Worm (Caenorhabditis elegans): ENCODE data around the gene F55A11.4.
A peak's percentile ranks its signal among the peaks of the same experiment; 100 is the strongest.

Gene F55A11.4

DNA sequence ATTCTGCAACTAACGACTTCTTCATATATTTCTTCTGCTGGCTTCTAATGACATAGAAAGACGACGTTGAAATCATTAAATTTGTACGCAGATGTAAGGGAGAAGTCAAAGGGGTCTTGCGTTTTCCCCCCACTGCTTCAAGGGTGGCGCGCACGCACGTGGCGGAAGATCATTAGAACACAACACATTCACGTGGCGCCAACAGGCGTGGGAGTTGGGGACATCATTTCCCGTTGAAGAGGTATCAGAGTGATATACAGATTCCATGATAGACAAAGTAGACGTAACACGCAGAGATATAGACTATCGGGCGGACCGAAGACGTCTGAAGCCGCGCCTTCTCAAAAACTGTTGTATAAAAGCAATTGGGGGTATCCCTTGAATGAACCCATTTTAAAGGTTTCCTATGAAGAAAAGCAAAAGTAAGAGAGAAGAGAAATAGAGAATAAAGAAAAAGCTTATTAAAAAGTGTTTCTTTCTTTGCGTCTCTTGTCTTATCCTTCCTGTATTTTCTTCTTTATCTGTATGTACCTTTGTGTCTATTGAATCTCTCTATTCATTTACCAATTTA, 29.1 kb downstream of the F55A11.4 start (continued):
- no peak for TF ChIP-seq alr-1 (tag; optimal IDR thresholded peaks at IDR 0.05; ENCODE audit: borderline replicate concordance)
- TF ChIP-seq dsc-1 (tag; optimal IDR thresholded peaks at IDR 0.05): no peak
- TF ChIP-seq nhr-90 (tag; optimal IDR thresholded peaks at IDR 0.05; ENCODE audit: poor library complexity): peak; percentile 88
- no peak for TF ChIP-seq Y116A8C.19 (tag; optimal IDR thresholded peaks at IDR 0.05; ENCODE audit: borderline replicate concordance)
- no peak for TF ChIP-seq ceh-88 (GFP tag; IDR thresholded peaks at IDR 0.05)
- TF ChIP-seq zag-1 (tag; optimal IDR thresholded peaks at IDR 0.05): no peak
- peak; percentile 78 for TF ChIP-seq tbx-2 (tag; optimal IDR thresholded peaks at IDR 0.05)
- TF ChIP-seq fkh-8 (tag; optimal IDR thresholded peaks at IDR 0.05): no peak
- TF ChIP-seq xbp-1 (tag; optimal IDR thresholded peaks at IDR 0.05): peak; percentile 32
- peak; percentile 21 to 53 for TF ChIP-seq lsy-2 (tag; optimal IDR thresholded peaks at IDR 0.05)
- no peak for TF ChIP-seq ceh-63 (GFP tag; optimal IDR thresholded peaks at IDR 0.05)
- peak; percentile 76 for TF ChIP-seq grh-1 (GFP tag; IDR thresholded peaks at IDR 0.05)
- no peak for TF ChIP-seq mef-2 (tag; optimal IDR thresholded peaks at IDR 0.05)
- peak; percentile 56 for TF ChIP-seq vab-15 (tag; optimal IDR thresholded peaks at IDR 0.05)
- TF ChIP-seq aly-2 (tag; optimal IDR thresholded peaks at IDR 0.05): no peak
- TF ChIP-seq nhr-237 (tag; optimal IDR thresholded peaks at IDR 0.05): no peak
- TF ChIP-seq lin-15B (tag; optimal IDR thresholded peaks at IDR 0.05): no peak
- TF ChIP-seq nhr-19 (GFP tag; conservative IDR thresholded peaks at IDR 0.05): peak; percentile 82
- TF ChIP-seq nhr-77 (tag; optimal IDR thresholded peaks at IDR 0.05): no peak
- TF ChIP-seq C34B4.2 (tag; optimal IDR thresholded peaks at IDR 0.05): no peak
- no peak for TF ChIP-seq egl-13 (tag; optimal IDR thresholded peaks at IDR 0.05)
- TF ChIP-seq nhr-20 (tag; optimal IDR thresholded peaks at IDR 0.05): peak; percentile 94
- TF ChIP-seq ztf-11 (tag; optimal IDR thresholded peaks at IDR 0.05): no peak
- TF ChIP-seq pax-3 (tag; optimal IDR thresholded peaks at IDR 0.05): no peak
- peak; percentile 38 for TF ChIP-seq irx-1 (tag; optimal IDR thresholded peaks at IDR 0.05)
- no peak for TF ChIP-seq ets-5 (GFP tag; IDR thresholded peaks at IDR 0.05)
- no peak for TF ChIP-seq nhr-76 (tag; optimal IDR thresholded peaks at IDR 0.05)
- TF ChIP-seq ces-1 (GFP tag; optimal IDR thresholded peaks at IDR 0.05): no peak
- no peak for TF ChIP-seq dpl-1 (GFP tag; optimal IDR thresholded peaks at IDR 0.05)
- peak; percentile 41 for TF ChIP-seq lin-13 (GFP tag; optimal IDR thresholded peaks at IDR 0.05)
- peak; percentile 93 for TF ChIP-seq nhr-71 (tag; optimal IDR thresholded peaks at IDR 0.05)
- TF ChIP-seq fkh-10 (GFP tag; optimal IDR thresholded peaks at IDR 0.05): no peak

DNA sequence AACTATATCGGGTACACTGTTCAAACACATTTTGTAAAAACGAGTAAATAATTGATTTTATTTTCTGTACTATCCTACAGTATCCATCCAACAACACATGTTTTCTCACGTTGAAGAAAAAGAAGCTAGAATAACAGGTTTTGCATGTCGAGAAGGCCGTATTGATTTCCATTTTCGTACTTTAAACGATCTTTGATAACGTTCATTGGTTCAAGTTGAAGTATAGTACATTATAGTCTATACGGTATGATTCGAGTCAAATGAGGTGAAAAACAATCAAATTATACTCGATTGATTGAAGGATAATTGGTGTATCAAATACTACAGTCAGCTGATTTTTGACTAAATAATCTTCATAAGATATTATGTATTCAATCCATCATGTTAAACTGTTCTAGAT, 30.2 kb downstream of the F55A11.4 start:
- no peak for TF ChIP-seq fkh-10 (GFP tag; optimal IDR thresholded peaks at IDR 0.05)
- peak in 1 of 2 experiments; percentile 11 for TF ChIP-seq lsy-2 (tag; optimal IDR thresholded peaks at IDR 0.05)
- TF ChIP-seq swsn-7 (tag; optimal IDR thresholded peaks at IDR 0.05): no peak
- peak; percentile 21 for TF ChIP-seq tbx-2 (tag; optimal IDR thresholded peaks at IDR 0.05)
- TF ChIP-seq sup-37 (GFP tag; optimal IDR thresholded peaks at IDR 0.05): no peak
- TF ChIP-seq ztf-11 (tag; optimal IDR thresholded peaks at IDR 0.05): no peak
- TF ChIP-seq ceh-90 (tag; optimal IDR thresholded peaks at IDR 0.05): no peak
- TF ChIP-seq unc-86 (tag; optimal IDR thresholded peaks at IDR 0.05): no peak
- no peak for TF ChIP-seq mef-2 (tag; optimal IDR thresholded peaks at IDR 0.05)
- no peak for TF ChIP-seq ztf-4 (tag; optimal IDR thresholded peaks at IDR 0.05)
- no peak for TF ChIP-seq hpl-2 (GFP tag; optimal IDR thresholded peaks at IDR 0.05)
- no peak for TF ChIP-seq sptf-1 (tag; optimal IDR thresholded peaks at IDR 0.05)
- no peak for TF ChIP-seq ceh-8 (GFP tag; optimal IDR thresholded peaks at IDR 0.05)
- no peak for TF ChIP-seq skn-1 (tag; optimal IDR thresholded peaks at IDR 0.05)
- TF ChIP-seq unc-62 (GFP tag; optimal IDR thresholded peaks at IDR 0.05): no peak
- TF ChIP-seq lin-35 (GFP tag; optimal IDR thresholded peaks at IDR 0.05): no peak
- TF ChIP-seq hlh-4 (tag; optimal IDR thresholded peaks at IDR 0.05): no peak
- no peak for TF ChIP-seq ceh-82 (tag; optimal IDR thresholded peaks at IDR 0.05)
- TF ChIP-seq ces-1 (GFP tag; optimal IDR thresholded peaks at IDR 0.05): no peak
- peak; percentile 24; the same call in 1 of the 2 replicates for TF ChIP-seq grh-1 (GFP tag; IDR thresholded peaks at IDR 0.05)
- TF ChIP-seq ets-5 (GFP tag; IDR thresholded peaks at IDR 0.05): no peak
- TF ChIP-seq nhr-19 (GFP tag; conservative IDR thresholded peaks at IDR 0.05): peak; percentile 26
- no peak for TF ChIP-seq lin-15B (tag; optimal IDR thresholded peaks at IDR 0.05)
- TF ChIP-seq dpl-1 (GFP tag; optimal IDR thresholded peaks at IDR 0.05): no peak
- peak; percentile 78 for TF ChIP-seq nhr-20 (tag; optimal IDR thresholded peaks at IDR 0.05)
- TF ChIP-seq nhr-11 (tag; optimal IDR thresholded peaks at IDR 0.05): no peak
- no peak for TF ChIP-seq nhr-84 (tag; optimal IDR thresholded peaks at IDR 0.05)
- TF ChIP-seq aly-2 (tag; optimal IDR thresholded peaks at IDR 0.05): no peak
- TF ChIP-seq elt-3 (tag; optimal IDR thresholded peaks at IDR 0.05): peak in 2 of 6 experiments; percentile 9 to 36
- no peak for TF ChIP-seq elt-2 (tag; optimal IDR thresholded peaks at IDR 0.05)
- no peak for TF ChIP-seq pqm-1 (tag; optimal IDR thresholded peaks at IDR 0.05)

All from whole organism, L1 larva.